Worm (Caenorhabditis elegans) whole organism, L4/young adult: ENCODE measurements around the gene cutl-9.

Experiments used
- W03F9.2 ChIP-seq: fragments of 150-350 bp; optimal IDR thresholded peaks from 2 replicates; lab custom pipeline; 2014; ENCODE audit warnings: missing biosample characterization, missing genetic modification characterization
- dao-5 ChIP-seq: sonication (generic microtip); optimal IDR thresholded peaks from 2 replicates; lab custom pipeline; 2016; ENCODE audit warnings: missing genotype, missing genetic modification characterization, moderate library complexity, missing compliant biosample characterization
- him-1 ChIP-seq: sonication (generic microtip); optimal IDR thresholded peaks from 2 replicates; lab custom pipeline; 2016; ENCODE audit warnings: missing genotype, missing genetic modification reagents, missing genetic modification characterization, missing compliant biosample characterization

The cutl-9 gene

DNA sequence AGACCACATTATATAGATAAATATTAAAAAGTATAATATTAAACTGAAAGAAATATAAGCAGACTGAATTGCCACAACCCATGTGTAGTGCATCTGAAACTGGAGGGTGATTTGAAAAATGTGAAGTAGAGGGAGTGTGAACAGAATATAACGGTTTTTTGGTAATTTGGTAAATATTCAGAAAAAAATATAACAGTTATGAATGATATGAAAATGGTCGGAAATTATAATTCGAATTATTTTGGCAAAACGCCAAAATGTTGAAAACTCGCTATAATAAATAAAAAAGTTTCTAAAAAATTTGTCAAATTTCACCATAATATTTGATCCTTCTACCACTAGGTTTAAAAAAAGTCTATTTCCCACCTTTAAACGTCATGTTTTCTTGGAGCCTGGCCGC, 19.9 kb upstream of the cutl-9 start, which contains the start of gene srv-2:
srv-2 (minus strand) TSS at position 101 of the 400 bp plus-strand sequence.
- TF ChIP-seq W03F9.2 (tag; lab: Kevin White, UChicago) = no peak
- TF ChIP-seq him-1 (tag; lab: Kevin White, UChicago) = no peak
- no peak for TF ChIP-seq dao-5 (tag; lab: Kevin White, UChicago)

DNA sequence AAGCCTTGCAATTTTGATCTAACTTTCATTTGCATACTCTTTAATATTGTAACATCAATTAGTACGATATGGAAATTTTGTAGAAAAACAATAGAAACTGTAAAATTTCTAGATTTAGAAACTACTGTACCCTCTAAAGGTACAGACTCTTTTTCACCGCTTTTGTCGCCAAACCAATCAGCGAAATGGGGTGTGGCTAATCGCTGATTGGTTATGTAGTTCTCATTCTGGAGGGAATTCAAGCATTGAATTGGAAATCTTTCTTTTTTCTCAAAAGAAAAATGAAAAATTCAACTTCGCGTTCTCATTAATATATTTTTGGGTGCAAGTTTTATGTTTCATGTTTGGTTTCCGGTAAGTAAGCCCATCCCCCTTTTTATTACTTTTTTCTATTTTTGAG, 18.5 kb upstream of the cutl-9 start:
- TF ChIP-seq him-1 (tag; lab: Kevin White, UChicago) = no peak
- no peak for TF ChIP-seq W03F9.2 (tag; lab: Kevin White, UChicago)
- no peak for TF ChIP-seq dao-5 (tag; lab: Kevin White, UChicago)

DNA sequence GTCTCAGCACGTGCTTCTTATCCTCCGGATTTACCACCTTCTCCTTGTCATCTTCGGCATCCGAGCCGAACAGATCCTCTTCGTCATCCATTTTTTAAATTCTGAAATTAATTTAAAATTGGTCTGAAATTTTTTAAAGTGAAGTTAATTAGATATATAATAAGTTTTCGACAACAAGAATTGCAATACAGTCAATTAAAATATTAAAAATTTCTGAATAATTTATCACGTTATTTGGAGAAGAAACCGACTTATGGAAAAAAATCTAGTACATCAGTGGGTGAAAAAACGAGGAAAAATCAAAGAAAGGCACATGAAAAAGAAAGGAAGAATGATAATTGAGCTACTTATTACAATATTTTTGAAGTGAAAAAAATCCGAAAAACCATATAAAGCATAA, 16.6 kb upstream of the cutl-9 start, which contains the start of gene taf-13:
taf-13 (minus strand) TSS at position 101 of the 400 bp plus-strand sequence.
- TF ChIP-seq dao-5 (tag; lab: Kevin White, UChicago) (no peak), him-1 (tag; lab: Kevin White, UChicago) (no peak), W03F9.2 (tag; lab: Kevin White, UChicago) (no peak)

DNA sequence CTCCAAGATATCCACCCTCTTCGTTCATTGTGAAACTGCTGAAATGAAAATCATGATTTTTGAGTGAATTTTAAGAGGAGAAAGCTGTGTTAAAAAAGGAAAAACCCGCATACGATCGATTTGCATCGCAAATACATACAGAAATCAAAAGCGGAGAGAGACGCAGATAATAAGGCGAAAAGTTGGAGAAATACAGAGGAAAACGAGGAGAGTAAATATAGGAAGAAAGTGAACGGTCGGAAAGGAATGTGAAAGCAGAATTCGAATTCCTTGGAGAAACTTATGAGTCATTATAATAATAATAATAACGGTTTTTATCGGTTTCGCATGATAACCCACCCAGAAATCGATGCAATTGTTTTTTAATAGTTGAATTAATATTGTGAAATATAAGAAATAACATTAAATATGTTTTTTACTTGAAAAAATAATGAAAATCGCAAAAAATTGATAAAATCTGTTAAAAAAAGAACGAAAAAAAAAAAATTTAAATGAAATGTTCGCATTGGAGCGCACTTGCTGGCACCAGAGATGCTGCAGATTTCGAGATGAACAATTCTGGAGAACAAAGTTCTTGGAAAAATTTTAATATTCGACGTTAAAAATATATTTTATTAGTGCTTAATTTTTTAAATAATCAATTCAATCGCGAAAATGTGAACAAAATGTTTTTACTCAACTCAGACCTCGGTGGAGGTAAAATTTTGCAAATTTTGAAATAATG, 14.7 kb upstream of the cutl-9 start, which contains the start of gene ccm-3:
ccm-3 (minus strand) TSS at position 38 of the 724 bp plus-strand sequence.
- TF ChIP-seq dao-5 (tag; lab: Kevin White, UChicago) (no peak), him-1 (tag; lab: Kevin White, UChicago) (no peak), W03F9.2 (tag; lab: Kevin White, UChicago) (no peak)

DNA sequence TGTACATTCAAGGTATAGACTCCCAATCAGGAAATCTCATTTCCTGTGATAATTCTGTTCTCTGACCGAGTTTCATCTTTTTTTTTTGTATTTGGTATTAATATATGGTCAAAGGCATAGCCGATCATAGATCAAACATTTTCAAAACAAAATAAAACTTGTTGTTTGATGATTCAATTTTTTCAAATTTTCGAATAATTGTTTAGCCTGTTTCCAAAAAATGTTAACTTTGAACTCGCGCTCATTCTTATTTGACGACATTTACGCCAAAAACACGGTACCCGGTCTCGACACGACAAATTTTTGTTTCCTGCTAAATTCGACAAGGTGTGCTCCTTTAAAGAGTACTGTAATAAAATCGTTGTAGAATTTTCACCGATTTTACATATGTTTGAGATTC, 13.2 kb upstream of the cutl-9 start:
- TF ChIP-seq him-1 (tag; lab: Kevin White, UChicago) (no peak), W03F9.2 (tag; lab: Kevin White, UChicago) (no peak), dao-5 (tag; lab: Kevin White, UChicago) (no peak)

DNA sequence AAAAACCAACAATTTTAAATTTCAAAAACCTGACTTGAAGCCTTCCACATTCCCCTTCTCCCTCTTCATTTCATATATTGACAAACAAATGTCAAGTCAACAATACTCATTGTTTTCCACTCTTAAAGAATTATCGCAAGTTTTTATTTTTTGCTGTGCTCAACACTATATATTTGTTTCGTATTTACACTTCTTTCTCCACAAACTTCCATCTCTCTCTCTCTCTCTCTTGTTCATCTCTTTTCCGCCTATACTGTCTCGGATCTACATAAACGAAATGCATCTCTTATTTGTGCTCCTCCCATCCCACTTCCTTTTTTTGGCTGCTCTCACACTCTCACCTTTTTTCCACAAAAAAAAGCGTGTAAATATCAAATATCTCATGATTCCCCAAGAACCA, 9.3 kb upstream of the cutl-9 start, which contains the start of gene C14A4.12:
C14A4.12 (plus strand) TSS at position 301 of the 400 bp plus-strand sequence.
- no peak for TF ChIP-seq dao-5 (tag; lab: Kevin White, UChicago)
- no peak for TF ChIP-seq him-1 (tag; lab: Kevin White, UChicago)
- TF ChIP-seq W03F9.2 (tag; lab: Kevin White, UChicago) = no peak

ce11 chrII:10618157-10618556, 3.9 kb upstream of the cutl-9 start, which contains the start of gene C14A4.13:
TSS of gene C14A4.13 (plus strand) at chrII:10618457.
- TF ChIP-seq W03F9.2 (tag; lab: Kevin White, UChicago) (no peak), him-1 (tag; lab: Kevin White, UChicago) (no peak), dao-5 (tag; lab: Kevin White, UChicago) (no peak)

- TF ChIP-seq dao-5 (tag; lab: Kevin White, UChicago) (no peak), W03F9.2 (tag; lab: Kevin White, UChicago) (no peak), him-1 (tag; lab: Kevin White, UChicago) (no peak)
These were observed 5.0 kb downstream of the cutl-9 start for ce11 chrII:10627086-10627485.

ce11 chrII:10627963-10628362, 5.9 kb downstream of the cutl-9 start, which contains the start of gene M28.8:
TSS of gene M28.8 (plus strand) at chrII:10628263.
- TF ChIP-seq W03F9.2 (tag; lab: Kevin White, UChicago) = no peak
- TF ChIP-seq dao-5 (tag; lab: Kevin White, UChicago) = no peak
- TF ChIP-seq him-1 (tag; lab: Kevin White, UChicago) = no peak

DNA sequence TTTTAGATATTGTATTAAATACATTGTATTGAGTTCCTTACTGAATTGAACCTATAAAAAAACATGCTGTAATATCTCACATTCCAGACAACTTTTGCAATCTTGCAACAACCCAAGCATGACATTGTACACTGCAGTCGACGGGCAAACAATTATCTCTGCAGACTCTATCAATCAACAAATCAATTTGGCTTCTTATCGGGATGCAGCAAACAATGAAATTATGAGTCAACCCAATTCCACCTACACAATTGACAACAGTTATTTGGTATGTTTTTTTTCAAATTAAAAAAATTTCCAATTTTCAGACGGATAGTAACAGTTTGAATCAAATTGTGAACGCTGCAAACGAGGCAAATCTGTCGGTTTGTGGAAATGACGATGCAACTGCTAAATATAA, 8.9 kb downstream of the cutl-9 start:
- TF ChIP-seq dao-5 (tag; lab: Kevin White, UChicago) (no peak), him-1 (tag; lab: Kevin White, UChicago) (no peak), W03F9.2 (tag; lab: Kevin White, UChicago) (no peak)

- TF ChIP-seq W03F9.2 (tag; lab: Kevin White, UChicago) (no peak), him-1 (tag; lab: Kevin White, UChicago) (no peak), dao-5 (tag; lab: Kevin White, UChicago) (no peak)
These were observed 17.0 kb downstream of the cutl-9 start, which contains the start of gene M28.9 for ce11 chrII:10639110-10639509. TSS of gene M28.9 (plus strand) at chrII:10639410.

- TF ChIP-seq W03F9.2 (tag; lab: Kevin White, UChicago) (no peak), him-1 (tag; lab: Kevin White, UChicago) (no peak), dao-5 (tag; lab: Kevin White, UChicago) (no peak)
These were observed 21.3 kb downstream of the cutl-9 start, which contains the start of gene M28.4 for ce11 chrII:10643403-10643802. TSS of gene M28.4 (plus strand) at chrII:10643703.

ce11 chrII:10646901-10647566, 25.0 kb downstream of the cutl-9 start, which contains the start of gene M28.10:
TSS of gene M28.10 (plus strand) at chrII:10647516.
- TF ChIP-seq him-1 (tag; lab: Kevin White, UChicago) (no peak), dao-5 (tag; lab: Kevin White, UChicago) (no peak), W03F9.2 (tag; lab: Kevin White, UChicago) (no peak)
